Worm (Caenorhabditis elegans) whole organism, late embryonic: ENCODE results near the gene daf-22.

Source experiments
- C38D4.7 ChIP-seq: fragments of 200-800 bp; sonication (Bioruptor generic); optimal IDR thresholded peaks from 2 replicates; lab custom pipeline; 2018; ENCODE audit warnings: mild to moderate bottlenecking, missing genetic modification characterization, moderate library complexity, missing compliant biosample characterization
- F13H6.1 ChIP-seq: sonication (generic microtip); optimal IDR thresholded peaks from 2 replicates; lab custom pipeline; 2016; ENCODE audit warnings: missing genetic modification characterization, missing compliant biosample characterization
- K02D7.2 ChIP-seq: sonication (generic microtip); optimal IDR thresholded peaks from 2 replicates; lab custom pipeline; 2017; ENCODE audit warnings: mild to moderate bottlenecking, missing genetic modification characterization, missing compliant biosample characterization
- T23F11.4 ChIP-seq: fragments of 200-800 bp; sonication (Bioruptor generic); optimal IDR thresholded peaks from 2 replicates; lab custom pipeline; 2018; ENCODE audit warnings: mild to moderate bottlenecking, missing genetic modification characterization, missing compliant biosample characterization
- ceh-14 ChIP-seq: sonication (generic microtip); optimal IDR thresholded peaks from 2 replicates; lab custom pipeline; 2016; ENCODE audit warnings: missing genotype, missing genetic modification characterization, missing compliant biosample characterization
- ceh-2 ChIP-seq: sonication (generic microtip); optimal IDR thresholded peaks from 2 replicates; lab custom pipeline; 2016; ENCODE audit warnings: missing genotype, missing genetic modification characterization, missing compliant biosample characterization
- ceh-22 ChIP-seq: sonication (generic microtip); optimal IDR thresholded peaks from 2 replicates; lab custom pipeline; 2017; ENCODE audit warnings: missing biosample characterization, missing genetic modification characterization
- ceh-24 ChIP-seq: sonication (generic microtip); optimal IDR thresholded peaks from 2 replicates; lab custom pipeline; 2016; ENCODE audit warnings: mild to moderate bottlenecking, missing genetic modification characterization, missing compliant biosample characterization
- ceh-30 ChIP-seq: fragments of 150-350 bp; optimal IDR thresholded peaks from 2 replicates; lab custom pipeline; 2014; ENCODE audit warnings: missing biosample characterization, missing genetic modification characterization
- ceh-31 ChIP-seq: sonication (generic microtip); optimal IDR thresholded peaks from 2 replicates; lab custom pipeline; 2016; ENCODE audit warnings: missing genetic modification characterization, missing compliant biosample characterization
- ceh-34 ChIP-seq: sonication (generic microtip); optimal IDR thresholded peaks from 2 replicates; lab custom pipeline; 2016; ENCODE audit warnings: mild to moderate bottlenecking, missing genetic modification characterization, missing compliant biosample characterization
- ceh-6 ChIP-seq: fragments of 200-800 bp; sonication (Bioruptor generic); optimal IDR thresholded peaks from 2 replicates; lab custom pipeline; 2018; ENCODE audit warnings: mild to moderate bottlenecking, missing genetic modification characterization, missing compliant biosample characterization
- ceh-9 ChIP-seq: sonication (generic microtip); optimal IDR thresholded peaks from 2 replicates; lab custom pipeline; 2016; ENCODE audit warnings: mild to moderate bottlenecking, missing genetic modification characterization, inconsistent platforms, missing compliant biosample characterization
- che-1 ChIP-seq: sonication (generic microtip); optimal IDR thresholded peaks from 2 replicates; lab custom pipeline; 2016; ENCODE audit warnings: mild to moderate bottlenecking, missing genetic modification characterization, missing compliant biosample characterization
- dmd-4 ChIP-seq: sonication (generic microtip); optimal IDR thresholded peaks from 2 replicates; lab custom pipeline; 2016; ENCODE audit warnings: borderline replicate concordance, missing genetic modification characterization, missing compliant biosample characterization
- dve-1 ChIP-seq: sonication (generic microtip); optimal IDR thresholded peaks from 2 replicates; lab custom pipeline; 2017; ENCODE audit warnings: antibody characterized with exemption, mild to moderate bottlenecking, missing genetic modification characterization, missing compliant biosample characterization
- elt-2 ChIP-seq: sonication (generic microtip); optimal IDR thresholded peaks from 2 replicates; lab custom pipeline; 2016; ENCODE audit warnings: missing genetic modification reagents, missing genetic modification characterization, missing compliant biosample characterization
- ets-4 ChIP-seq: sonication (generic microtip); optimal IDR thresholded peaks from 2 replicates; lab custom pipeline; 2016; ENCODE audit warnings: missing genetic modification characterization, missing compliant biosample characterization
- eyg-1 ChIP-seq: sonication (generic microtip); optimal IDR thresholded peaks from 2 replicates; lab custom pipeline; 2016; ENCODE audit warnings: missing genotype, missing genetic modification characterization, missing compliant biosample characterization
- fax-1 ChIP-seq: sonication (generic microtip); optimal IDR thresholded peaks from 2 replicates; lab custom pipeline; 2016; ENCODE audit warnings: missing genotype, missing genetic modification characterization, missing compliant biosample characterization
- fkh-10 ChIP-seq: fragments of 150-350 bp; optimal IDR thresholded peaks from 2 replicates; lab custom pipeline; 2014; ENCODE audit warnings: missing biosample characterization, missing genetic modification reagents, missing genetic modification characterization
- hlh-30 ChIP-seq: sonication (generic microtip); optimal IDR thresholded peaks from 2 replicates; lab custom pipeline; 2017; ENCODE audit warnings: antibody characterized with exemption, missing genetic modification characterization, missing compliant biosample characterization; ENCODE audit not compliant: insufficient read depth
- hlh-8 ChIP-seq: sonication (generic microtip); optimal IDR thresholded peaks from 2 replicates; lab custom pipeline; 2016; ENCODE audit warnings: missing genotype, missing genetic modification characterization, missing compliant biosample characterization
- mec-3 ChIP-seq: sonication (generic microtip); optimal IDR thresholded peaks from 2 replicates; lab custom pipeline; 2016; ENCODE audit warnings: borderline replicate concordance, missing genetic modification characterization, missing compliant biosample characterization
- pat-9 ChIP-seq: fragments of 200-800 bp; sonication (Bioruptor generic); optimal IDR thresholded peaks from 2 replicates; lab custom pipeline; 2018; ENCODE audit warnings: mild to moderate bottlenecking, missing genetic modification characterization, moderate library complexity, missing compliant biosample characterization
- pqm-1 ChIP-seq: sonication (generic microtip); optimal IDR thresholded peaks from 2 replicates; lab custom pipeline; 2016; ENCODE audit warnings: missing genetic modification characterization, missing compliant biosample characterization
- rnt-1 ChIP-seq: sonication (generic microtip); optimal IDR thresholded peaks from 2 replicates; lab custom pipeline; 2016; ENCODE audit warnings: missing genetic modification characterization, missing compliant biosample characterization
- syd-9 ChIP-seq: sonication (generic microtip); optimal IDR thresholded peaks from 2 replicates; lab custom pipeline; 2016; ENCODE audit warnings: mild to moderate bottlenecking, missing genetic modification characterization, moderate library complexity, missing compliant biosample characterization
- tbx-2 ChIP-seq: sonication (generic microtip); optimal IDR thresholded peaks from 2 replicates; lab custom pipeline; 2016; ENCODE audit warnings: missing genetic modification characterization, missing compliant biosample characterization
- unc-42 ChIP-seq: sonication (generic microtip); optimal IDR thresholded peaks from 2 replicates; lab custom pipeline; 2016; ENCODE audit warnings: missing genotype, missing genetic modification characterization, missing compliant biosample characterization
- unc-86 ChIP-seq: sonication (generic microtip); optimal IDR thresholded peaks from 2 replicates; lab custom pipeline; 2016; ENCODE audit warnings: missing genetic modification characterization, missing compliant biosample characterization

daf-22 gene

ce11 chrII:12425644-12426222 lies at the start of gene daf-22:
Gene daf-22 (minus strand): TSS chrII:12425694.
- TF ChIP-seq elt-2: peak; percentile 76
- no peak for TF ChIP-seq che-1 (tag; lab: Kevin White, UChicago)

ce11 chrII:12473406-12473805 lies 47.9 kb upstream of the daf-22 start, which contains the start of gene srg-17:
Gene srg-17 (plus strand): TSS chrII:12473706.
- TF ChIP-seq fkh-10 (GFP tag; lab: Kevin White, UChicago) (no peak), unc-86 (tag; lab: Kevin White, UChicago) (no peak), eyg-1 (tag; lab: Kevin White, UChicago) (no peak), ceh-24 (tag; lab: Kevin White, UChicago) (no peak), ceh-34 (tag; lab: Kevin White, UChicago) (no peak), ceh-6 (GFP tag; lab: Kevin White, UChicago) (no peak), ceh-2 (tag; lab: Kevin White, UChicago) (no peak), K02D7.2 (no peak), ceh-31 (tag; lab: Kevin White, UChicago) (no peak), unc-42 (tag; lab: Kevin White, UChicago) (no peak), C38D4.7 (GFP tag; lab: Kevin White, UChicago) (no peak)
- TF ChIP-seq, all 69 proteins: peak for 0

ce11 chrII:12471138-12471855 lies 45.8 kb upstream of the daf-22 start, which contains the start of the genes F15A4.5 and phat-8:
Gene F15A4.5 (minus strand): TSS chrII:12471238.
Gene phat-8 (plus strand): TSS chrII:12471805.
- TF ChIP-seq fax-1 (tag; lab: Kevin White, UChicago): no peak
- TF ChIP-seq mec-3 (tag; lab: Kevin White, UChicago): no peak
- TF ChIP-seq ets-4 (tag; lab: Kevin White, UChicago): no peak
- TF ChIP-seq ceh-9: no peak
- TF ChIP-seq ceh-22 (tag; lab: Kevin White, UChicago): no peak
- no peak for TF ChIP-seq dve-1 (tag; lab: Kevin White, UChicago)
- no peak for TF ChIP-seq T23F11.4 (GFP tag; lab: Kevin White, UChicago)
- no peak for TF ChIP-seq rnt-1
- no peak for TF ChIP-seq F13H6.1
- TF ChIP-seq ceh-30: no peak
- no peak for TF ChIP-seq tbx-2 (tag; lab: Kevin White, UChicago)
- TF ChIP-seq dmd-4 (tag; lab: Kevin White, UChicago): no peak
- no peak for TF ChIP-seq elt-2
- TF ChIP-seq hlh-8: no peak
- no peak for TF ChIP-seq hlh-30 (tag; lab: Kevin White, UChicago)
- no peak for TF ChIP-seq ceh-6 (GFP tag; lab: Kevin White, UChicago)
- no peak for TF ChIP-seq pat-9 (tag; lab: Kevin White, UChicago)
- TF ChIP-seq unc-42 (tag; lab: Kevin White, UChicago): no peak
- TF ChIP-seq pqm-1 (tag; lab: Kevin White, UChicago): no peak

DNA sequence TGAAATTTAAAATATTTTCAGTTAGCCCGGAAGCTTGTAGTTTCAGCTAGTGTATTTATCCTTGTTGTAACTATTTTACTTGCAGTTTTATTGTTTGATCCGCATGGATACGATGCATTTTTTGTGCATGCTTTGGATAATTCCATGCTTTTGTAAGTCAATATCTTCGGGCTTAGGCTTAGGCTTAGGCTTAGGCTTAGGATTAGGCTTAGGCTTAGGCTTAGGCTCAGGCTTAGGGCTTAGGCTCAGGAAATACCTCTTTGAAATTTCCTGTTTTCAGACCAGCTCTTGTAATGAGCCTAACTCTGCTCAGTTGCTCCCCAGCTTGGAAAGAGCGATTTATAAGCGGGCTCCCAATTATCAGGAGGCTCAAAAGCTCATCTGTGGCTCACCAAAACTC lies 41.6 kb upstream of the daf-22 start, which contains the start of gene srg-16:
Gene srg-16 (plus strand): TSS at position 87 of the 400 bp plus-strand sequence.
- TF ChIP-seq ceh-14 (tag; lab: Kevin White, UChicago) (no peak), dve-1 (tag; lab: Kevin White, UChicago) (peak; percentile 55)
- TF ChIP-seq, all 69 proteins: peak for 1

ce11 chrII:12465557-12465956 lies 40.1 kb upstream of the daf-22 start, which contains the start of gene sre-37:
Gene sre-37 (plus strand): TSS chrII:12465857.
- no peak for TF ChIP-seq syd-9
